Worm (Caenorhabditis elegans): ENCODE results near the gene fbxa-32.

- no peak for TF ChIP-seq tab-1 (GFP tag; IDR thresholded peaks at IDR 0.05)
- no peak for TF ChIP-seq ztf-29 (GFP tag; IDR thresholded peaks at IDR 0.05)
- no peak for TF ChIP-seq med-1 (GFP tag; optimal IDR thresholded peaks at IDR 0.05; ENCODE audit: insufficient read depth)
Measured at ce11 chrIII:1243199-1243598, 25.9 kb downstream of the fbxa-32 start, which contains the start of gene fbxa-63.

All from whole organism, midembryonic.